Worm (Caenorhabditis elegans) whole organism, late embryonic: ENCODE results near the gene F47C12.7.

Experiments used
- F13H6.1 ChIP-seq: sonication (generic microtip); optimal IDR thresholded peaks from 2 replicates; lab custom pipeline; 2016; ENCODE audit warnings: missing genetic modification characterization, missing compliant biosample characterization
- K02D7.2 ChIP-seq: sonication (generic microtip); optimal IDR thresholded peaks from 2 replicates; lab custom pipeline; 2017; ENCODE audit warnings: mild to moderate bottlenecking, missing genetic modification characterization, missing compliant biosample characterization
- T23F11.4 ChIP-seq: fragments of 200-800 bp; sonication (Bioruptor generic); optimal IDR thresholded peaks from 2 replicates; lab custom pipeline; 2018; ENCODE audit warnings: mild to moderate bottlenecking, missing genetic modification characterization, missing compliant biosample characterization
- Y22D7AL.16 ChIP-seq: sonication (generic microtip); optimal IDR thresholded peaks from 2 replicates; lab custom pipeline; 2016; ENCODE audit warnings: missing genetic modification characterization, missing compliant biosample characterization
- ama-1 ChIP-seq: fragments of 150-350 bp; optimal IDR thresholded peaks from 2 replicates; lab custom pipeline; 2014
- ceh-14 ChIP-seq: sonication (generic microtip); optimal IDR thresholded peaks from 2 replicates; lab custom pipeline; 2016; ENCODE audit warnings: missing genotype, missing genetic modification characterization, missing compliant biosample characterization
- ceh-24 ChIP-seq: sonication (generic microtip); optimal IDR thresholded peaks from 2 replicates; lab custom pipeline; 2016; ENCODE audit warnings: mild to moderate bottlenecking, missing genetic modification characterization, missing compliant biosample characterization
- ceh-30 ChIP-seq: fragments of 150-350 bp; optimal IDR thresholded peaks from 2 replicates; lab custom pipeline; 2014; ENCODE audit warnings: missing biosample characterization, missing genetic modification characterization
- ceh-31 ChIP-seq: sonication (generic microtip); optimal IDR thresholded peaks from 2 replicates; lab custom pipeline; 2016; ENCODE audit warnings: missing genetic modification characterization, missing compliant biosample characterization
- ceh-34 ChIP-seq: sonication (generic microtip); optimal IDR thresholded peaks from 2 replicates; lab custom pipeline; 2016; ENCODE audit warnings: mild to moderate bottlenecking, missing genetic modification characterization, missing compliant biosample characterization
- ceh-45 ChIP-seq: fragments of 200-800 bp; sonication (Bioruptor generic); IDR thresholded peaks from 2 replicates; pipeline ENCODE4 v1.3.6; 2022; ENCODE audit warnings: missing genetic modification reagents, missing genetic modification characterization, missing compliant biosample characterization
- che-1 ChIP-seq: sonication (generic microtip); optimal IDR thresholded peaks from 2 replicates; lab custom pipeline; 2016; ENCODE audit warnings: mild to moderate bottlenecking, missing genetic modification characterization, missing compliant biosample characterization
- dve-1 ChIP-seq: sonication (generic microtip); optimal IDR thresholded peaks from 2 replicates; lab custom pipeline; 2017; ENCODE audit warnings: antibody characterized with exemption, mild to moderate bottlenecking, missing genetic modification characterization, missing compliant biosample characterization
- elt-4 ChIP-seq: sonication (generic microtip); optimal IDR thresholded peaks from 2 replicates; lab custom pipeline; 2016; ENCODE audit warnings: missing genetic modification characterization, missing compliant biosample characterization
- ets-4 ChIP-seq: sonication (generic microtip); optimal IDR thresholded peaks from 2 replicates; lab custom pipeline; 2016; ENCODE audit warnings: missing genetic modification characterization, missing compliant biosample characterization
- hlh-13 ChIP-seq: fragments of 200-800 bp; sonication (Bioruptor generic); optimal IDR thresholded peaks from 2 replicates; lab custom pipeline; 2018; ENCODE audit warnings: mild to moderate bottlenecking, missing genetic modification characterization, missing compliant biosample characterization
- hlh-15 ChIP-seq: sonication (generic microtip); optimal IDR thresholded peaks from 2 replicates; lab custom pipeline; 2016; ENCODE audit warnings: missing genetic modification characterization, missing compliant biosample characterization
- hlh-30 ChIP-seq: sonication (generic microtip); optimal IDR thresholded peaks from 2 replicates; lab custom pipeline; 2017; ENCODE audit warnings: antibody characterized with exemption, missing genetic modification characterization, missing compliant biosample characterization; ENCODE audit not compliant: insufficient read depth
- hlh-6 ChIP-seq: sonication (generic microtip); optimal IDR thresholded peaks from 2 replicates; lab custom pipeline; 2016; ENCODE audit warnings: missing genotype, missing genetic modification characterization, missing compliant biosample characterization
- hlh-8 ChIP-seq: sonication (generic microtip); optimal IDR thresholded peaks from 2 replicates; lab custom pipeline; 2016; ENCODE audit warnings: missing genotype, missing genetic modification characterization, missing compliant biosample characterization
- lin-11 ChIP-seq: fragments of 200-800 bp; sonication (Bioruptor generic); optimal IDR thresholded peaks from 2 replicates; lab custom pipeline; 2018; ENCODE audit warnings: mild to moderate bottlenecking, missing genetic modification characterization, missing compliant biosample characterization
- madf-2 ChIP-seq: sonication (generic microtip); optimal IDR thresholded peaks from 2 replicates; lab custom pipeline; 2017; ENCODE audit warnings: missing genetic modification characterization, missing compliant biosample characterization
- mec-3 ChIP-seq: sonication (generic microtip); optimal IDR thresholded peaks from 2 replicates; lab custom pipeline; 2016; ENCODE audit warnings: borderline replicate concordance, missing genetic modification characterization, missing compliant biosample characterization
- nhr-232 ChIP-seq: sonication (generic microtip); optimal IDR thresholded peaks from 2 replicates; lab custom pipeline; 2016; ENCODE audit warnings: missing genetic modification characterization, missing compliant biosample characterization
- pag-3 ChIP-seq: sonication (generic microtip); optimal IDR thresholded peaks from 2 replicates; lab custom pipeline; 2016; ENCODE audit warnings: missing compliant biosample characterization, missing genetic modification characterization, borderline replicate concordance
- pha-2 ChIP-seq: sonication (generic microtip); optimal IDR thresholded peaks from 2 replicates; lab custom pipeline; 2017; ENCODE audit warnings: mild to moderate bottlenecking, missing genetic modification characterization, missing compliant biosample characterization
- pha-4 ChIP-seq: fragments of 150-350 bp; optimal IDR thresholded peaks from 2 replicates; lab custom pipeline; 2018; ENCODE audit warnings: missing biosample characterization, missing genetic modification reagents, missing genetic modification characterization
- pros-1 ChIP-seq: fragments of 150-350 bp; optimal IDR thresholded peaks from 2 replicates; lab custom pipeline; 2014; ENCODE audit warnings: missing biosample characterization, missing genetic modification reagents, missing genetic modification characterization
- ref-2 ChIP-seq: sonication (generic microtip); optimal IDR thresholded peaks from 2 replicates; lab custom pipeline; 2016; ENCODE audit warnings: missing genetic modification characterization, missing compliant biosample characterization
- sdc-2 ChIP-seq: sonication (generic microtip); optimal IDR thresholded peaks from 2 replicates; lab custom pipeline; 2016; ENCODE audit warnings: missing genotype, missing genetic modification characterization, missing compliant biosample characterization
- sox-2 ChIP-seq: fragments of 200-800 bp; sonication (Bioruptor generic); IDR thresholded peaks from 2 replicates; pipeline ENCODE4 v1.3.6; 2022; ENCODE audit warnings: missing genetic modification reagents, missing genetic modification characterization, missing compliant biosample characterization
- ttx-3 ChIP-seq: sonication (generic microtip); optimal IDR thresholded peaks from 2 replicates; lab custom pipeline; 2016; ENCODE audit warnings: missing genetic modification reagents, missing genetic modification characterization, missing compliant biosample characterization
- unc-55 ChIP-seq: sonication (generic microtip); optimal IDR thresholded peaks from 2 replicates; lab custom pipeline; 2017; ENCODE audit warnings: missing biosample characterization, missing genetic modification reagents, missing genetic modification characterization
- unc-86 ChIP-seq: sonication (generic microtip); optimal IDR thresholded peaks from 2 replicates; lab custom pipeline; 2016; ENCODE audit warnings: missing genetic modification characterization, missing compliant biosample characterization
- zip-5 ChIP-seq: sonication (generic microtip); optimal IDR thresholded peaks from 2 replicates; lab custom pipeline; 2016; ENCODE audit warnings: missing genetic modification characterization, missing compliant biosample characterization

Gene F47C12.7

DNA sequence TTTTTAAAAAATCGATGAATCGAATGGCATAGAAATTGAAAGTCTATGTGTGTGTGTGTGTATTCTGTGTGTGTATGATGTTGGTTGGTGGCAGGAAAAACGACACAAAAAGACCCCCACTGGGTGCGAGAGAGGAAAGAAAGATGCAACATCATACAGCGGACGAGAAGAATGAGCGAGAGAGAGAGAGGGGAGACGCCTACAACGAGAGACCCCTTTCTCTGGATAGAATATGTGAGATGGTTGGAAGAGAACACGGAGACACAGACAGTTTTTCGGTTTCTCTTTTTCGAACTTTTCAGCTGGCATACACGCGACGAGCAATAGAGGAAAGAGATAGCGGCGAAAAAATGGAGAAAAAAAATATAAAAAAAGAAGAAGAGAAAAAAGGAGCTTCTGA lies 24.6 kb upstream of the F47C12.7 start (continued):
- TF ChIP-seq ttx-3 (tag; lab: Kevin White, UChicago) (no peak), sox-2 (GFP tag; lab: Robert Waterston, UW) (no peak), dve-1 (tag; lab: Kevin White, UChicago) (peak; percentile 41), hlh-6 (no peak), pha-2 (no peak), elt-4 (no peak), F13H6.1 (tag; lab: Kevin White, UChicago) (peak; percentile 51), ceh-31 (tag; lab: Kevin White, UChicago) (peak; percentile 81), che-1 (peak; percentile 34), ceh-30 (tag; lab: Kevin White, UChicago) (peak; percentile 58), lin-11 (tag; lab: Kevin White, UChicago) (no peak), sdc-2 (no peak), ceh-14 (no peak), ceh-24 (tag; lab: Kevin White, UChicago) (no peak), pag-3 (tag; lab: Kevin White, UChicago) (no peak), hlh-15 (tag; lab: Kevin White, UChicago) (no peak), pha-4 (tag; lab: Kevin White, UChicago) (no peak), hlh-30 (tag; lab: Kevin White, UChicago) (no peak), hlh-8 (no peak), ets-4 (tag; lab: Kevin White, UChicago) (no peak), ref-2 (peak; percentile 65)

DNA sequence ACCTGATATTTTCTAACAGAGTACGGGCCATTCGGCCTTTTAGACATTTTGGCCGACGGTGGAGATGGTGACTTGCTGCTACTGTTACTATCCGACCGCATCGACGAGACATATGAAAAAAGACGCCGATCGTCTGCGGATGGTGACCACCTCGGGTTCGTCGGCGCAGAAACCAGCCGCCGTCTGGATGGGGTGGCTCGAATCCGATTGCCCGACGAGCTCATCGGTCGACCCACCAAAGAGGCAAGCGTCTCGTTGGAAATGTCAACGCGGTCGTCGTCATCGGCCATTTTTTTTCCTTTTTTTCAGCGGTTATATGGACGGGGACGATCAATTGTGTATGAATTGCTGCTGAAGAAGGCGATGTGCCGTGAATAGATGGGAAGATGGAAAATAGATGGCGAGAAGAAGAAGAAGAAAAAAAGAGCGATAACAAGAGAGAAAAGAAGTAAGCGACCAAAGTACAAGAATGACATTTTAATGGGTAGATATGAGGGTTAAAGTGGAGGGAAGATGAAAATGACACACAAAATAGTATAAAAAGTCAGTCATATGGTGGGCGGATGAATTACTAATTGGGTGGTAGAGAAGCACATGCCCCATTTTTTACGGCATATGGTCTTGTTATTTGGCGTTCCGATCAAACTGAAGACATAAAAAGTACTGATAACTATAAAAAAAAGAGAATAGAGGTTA lies 23.6 kb upstream of the F47C12.7 start:
- TF ChIP-seq madf-2 = no peak
- no peak for TF ChIP-seq che-1
- no peak for TF ChIP-seq sox-2 (GFP tag; lab: Robert Waterston, UW)
- no peak for TF ChIP-seq zip-5 (tag; lab: Kevin White, UChicago)
- no peak for TF ChIP-seq hlh-13 (GFP tag; lab: Kevin White, UChicago)
- TF ChIP-seq ceh-14 = no peak
- TF ChIP-seq pha-4 (tag; lab: Kevin White, UChicago) = no peak
- TF ChIP-seq, all 69 proteins: peak for 0

DNA sequence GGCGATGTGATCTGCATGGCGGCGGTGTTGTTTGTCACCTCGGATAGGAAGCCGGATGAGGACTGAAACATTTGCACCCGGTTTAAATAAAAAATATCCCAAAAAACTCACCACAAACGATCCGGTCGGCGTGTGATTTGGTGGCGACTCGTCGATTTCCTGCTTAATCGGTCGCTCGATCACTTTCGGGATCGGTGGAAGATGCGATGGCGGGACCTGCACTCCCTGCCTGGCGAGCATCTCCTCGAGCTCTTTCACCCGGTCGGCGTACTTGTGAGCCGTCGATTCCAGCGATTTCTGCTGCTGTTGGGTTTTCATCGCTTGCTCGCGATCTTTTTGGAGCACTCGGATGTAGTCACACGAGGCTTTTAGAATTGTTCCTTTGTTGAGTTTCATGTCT lies 21.4 kb upstream of the F47C12.7 start:
- no peak for TF ChIP-seq ceh-30 (tag; lab: Kevin White, UChicago)
- TF ChIP-seq, all 69 proteins: peak for 0

DNA sequence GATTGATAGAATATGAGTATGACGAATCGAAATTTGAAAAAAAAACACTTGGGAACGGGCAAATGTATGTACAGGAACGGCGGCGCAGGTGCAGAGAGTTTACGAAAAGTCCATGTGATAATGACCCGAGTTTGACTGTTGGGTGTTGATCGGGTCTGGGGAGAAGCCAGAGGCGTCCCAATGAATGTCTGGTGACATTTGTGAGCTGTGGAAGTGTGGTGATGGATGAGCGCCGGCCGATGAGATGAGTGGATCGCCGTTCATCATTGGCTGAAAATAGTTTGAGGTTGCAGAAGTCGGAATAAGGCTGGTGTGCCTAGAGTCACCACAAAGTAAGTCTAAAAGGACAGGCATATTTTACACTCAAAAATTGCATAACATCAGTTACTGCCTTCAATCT lies 20.4 kb upstream of the F47C12.7 start:
- TF ChIP-seq unc-86 (tag; lab: Kevin White, UChicago) = no peak
- TF ChIP-seq pha-2 = no peak

DNA sequence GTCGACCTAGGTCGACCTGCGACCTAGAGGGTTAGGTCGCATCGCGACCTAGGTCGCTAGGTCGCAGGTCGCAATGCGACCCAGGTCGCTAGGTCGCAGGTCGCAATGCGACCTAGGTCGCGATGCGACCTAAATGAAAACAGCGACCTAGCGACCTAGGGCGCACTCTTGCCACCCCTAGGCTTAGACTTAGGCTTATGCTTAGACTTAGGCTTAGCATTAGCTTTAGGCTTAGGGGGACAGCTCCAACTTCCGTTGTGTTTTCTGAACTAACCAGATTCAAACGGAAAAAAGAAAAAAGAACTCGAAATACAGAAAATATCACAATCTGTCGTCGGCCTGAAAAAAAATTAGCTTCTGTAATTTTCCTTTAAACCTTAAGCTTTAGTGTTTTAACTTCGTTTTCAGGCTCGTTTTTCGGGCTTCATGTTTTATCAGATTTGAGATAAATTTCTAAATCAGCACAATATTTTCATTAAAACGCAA lies 19.1 kb upstream of the F47C12.7 start:
- TF ChIP-seq ttx-3 (tag; lab: Kevin White, UChicago) (no peak), unc-55 (GFP tag; lab: Kevin White, UChicago) (no peak), ref-2 (no peak), Y22D7AL.16 (tag; lab: Kevin White, UChicago) (no peak), mec-3 (tag; lab: Kevin White, UChicago) (no peak), hlh-13 (GFP tag; lab: Kevin White, UChicago) (no peak), pag-3 (tag; lab: Kevin White, UChicago) (no peak), pros-1 (no peak), sdc-2 (no peak), K02D7.2 (tag; lab: Kevin White, UChicago) (no peak), ceh-14 (no peak), hlh-15 (tag; lab: Kevin White, UChicago) (no peak), ceh-45 (GFP tag; lab: Robert Waterston, UW) (no peak), zip-5 (tag; lab: Kevin White, UChicago) (no peak), ceh-34 (tag; lab: Kevin White, UChicago) (no peak), ama-1 (lab: Kevin White, UChicago) (no peak), nhr-232 (no peak), T23F11.4 (GFP tag; lab: Kevin White, UChicago) (no peak)
